Worm (Caenorhabditis elegans) whole organism, midembryonic: ENCODE measurements around the gene Y43F8C.15.

Experiments used
- T22C8.4 ChIP-seq: fragments of 200-800 bp; sonication (Bioruptor generic); IDR thresholded peaks from 2 replicates; pipeline ENCODE4 v1.3.6; 2022; ENCODE audit warnings: missing genetic modification characterization, missing compliant biosample characterization
- flt-1 ChIP-seq: fragments of 200-800 bp; sonication (Bioruptor generic); IDR thresholded peaks from 2 replicates; pipeline ENCODE4 v1.3.6; 2022; ENCODE audit warnings: missing genetic modification characterization, missing compliant biosample characterization
- klf-2 ChIP-seq: fragments of 200-800 bp; sonication (Bioruptor generic); conservative IDR thresholded peaks from 2 replicates; pipeline ENCODE4 v1.3.6; 2022; ENCODE audit warnings: missing genetic modification reagents, missing genetic modification characterization, missing compliant biosample characterization
- med-1 ChIP-seq: sonication (generic microtip); optimal IDR thresholded peaks from 2 replicates; lab custom pipeline; 2017; ENCODE audit warnings: missing genetic modification characterization, mild to moderate bottlenecking, missing compliant biosample characterization, antibody characterized with exemption, missing genetic modification reagents; ENCODE audit not compliant: insufficient read depth
- tab-1 ChIP-seq: fragments of 200-800 bp; sonication (Bioruptor generic); IDR thresholded peaks from 2 replicates; pipeline ENCODE4 v1.3.6; 2022; ENCODE audit warnings: missing genetic modification characterization, missing compliant biosample characterization
- ztf-23 ChIP-seq: fragments of 200-800 bp; sonication (Bioruptor generic); IDR thresholded peaks from 2 replicates; pipeline ENCODE4 v1.3.6; 2022; ENCODE audit warnings: missing genetic modification reagents, missing genetic modification characterization, missing compliant biosample characterization
- ztf-29 ChIP-seq: fragments of 200-800 bp; sonication (Bioruptor generic); IDR thresholded peaks from 2 replicates; pipeline ENCODE4 v1.3.6; 2022; ENCODE audit warnings: missing genetic modification reagents, missing genetic modification characterization, missing compliant biosample characterization

Gene Y43F8C.15

DNA sequence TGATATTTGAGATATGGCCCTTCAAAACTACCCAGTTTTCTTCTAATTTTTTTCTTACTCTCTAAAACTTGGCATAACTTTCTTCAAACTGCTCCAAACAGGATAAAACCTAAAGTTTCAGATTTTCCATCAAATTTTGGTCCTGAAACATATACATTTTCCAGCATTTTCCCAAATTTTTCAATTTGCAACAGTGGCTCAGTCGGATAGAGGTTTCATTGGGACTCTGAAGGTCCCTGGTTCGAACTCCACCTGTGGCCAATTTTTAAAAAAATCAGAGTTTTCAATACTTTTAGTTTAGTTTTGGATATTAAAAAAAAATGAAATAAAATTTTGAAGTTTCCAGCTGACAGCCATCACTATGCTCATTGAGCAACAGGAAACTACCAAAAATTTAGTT, 42.7 kb downstream of the Y43F8C.15 start:
- TF ChIP-seq tab-1 (GFP tag; lab: Robert Waterston, UW) (no peak), T22C8.4 (no peak), med-1 (GFP tag; lab: Kevin White, UChicago) (no peak), klf-2 (GFP tag; lab: Robert Waterston, UW) (no peak)

DNA sequence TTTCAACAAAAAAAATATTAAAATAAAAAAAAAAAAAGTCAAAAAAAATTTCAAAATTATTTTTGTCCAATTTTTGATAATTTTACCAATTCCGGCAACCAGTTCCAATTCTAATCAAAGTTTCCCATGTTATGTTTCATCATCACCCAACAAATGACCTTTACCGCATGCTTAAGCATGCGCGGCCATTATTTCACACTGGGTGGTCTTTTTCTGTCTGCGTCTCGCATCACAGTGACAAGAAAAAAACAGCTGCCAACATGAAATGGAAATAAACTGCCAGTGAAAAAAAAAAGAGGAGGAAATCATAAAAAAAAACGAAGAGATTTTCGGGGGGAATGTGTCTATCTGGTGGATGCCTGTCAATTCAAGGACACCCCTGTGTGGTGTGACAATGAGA, 44.1 kb downstream of the Y43F8C.15 start:
- TF ChIP-seq flt-1 (GFP tag; lab: Robert Waterston, UW) (no peak), ztf-29 (peak; percentile 85; the same call in 1 of the 2 replicates)

DNA sequence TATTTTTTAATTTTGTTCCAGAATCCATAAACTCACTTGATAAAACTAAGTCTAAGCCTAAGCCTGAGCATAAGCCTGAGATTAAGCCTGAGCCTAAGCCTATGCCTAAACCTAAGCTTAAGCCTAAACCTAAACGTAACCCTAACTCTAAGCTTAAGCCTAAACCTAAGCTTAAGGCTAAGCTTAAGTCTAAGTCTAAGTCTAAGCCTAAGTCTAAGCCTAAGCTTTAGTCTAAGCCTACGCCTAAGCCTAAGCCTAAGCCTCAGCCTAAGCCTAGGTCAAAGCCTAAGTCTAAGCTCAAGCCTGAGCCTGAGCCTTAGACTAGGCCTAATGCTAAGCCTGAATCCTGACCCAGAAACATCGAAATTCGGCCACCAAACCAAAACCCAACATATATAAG, 45.8 kb downstream of the Y43F8C.15 start:
- TF ChIP-seq ztf-29 (0 out of 2 replicates have a peak, but pooled peaks have one; percentile 24), ztf-23 (GFP tag; lab: Robert Waterston, UW) (no peak)
